Fruit fly (Drosophila melanogaster): ENCODE data around the gene CG13698.

The CG13698 gene

DNA sequence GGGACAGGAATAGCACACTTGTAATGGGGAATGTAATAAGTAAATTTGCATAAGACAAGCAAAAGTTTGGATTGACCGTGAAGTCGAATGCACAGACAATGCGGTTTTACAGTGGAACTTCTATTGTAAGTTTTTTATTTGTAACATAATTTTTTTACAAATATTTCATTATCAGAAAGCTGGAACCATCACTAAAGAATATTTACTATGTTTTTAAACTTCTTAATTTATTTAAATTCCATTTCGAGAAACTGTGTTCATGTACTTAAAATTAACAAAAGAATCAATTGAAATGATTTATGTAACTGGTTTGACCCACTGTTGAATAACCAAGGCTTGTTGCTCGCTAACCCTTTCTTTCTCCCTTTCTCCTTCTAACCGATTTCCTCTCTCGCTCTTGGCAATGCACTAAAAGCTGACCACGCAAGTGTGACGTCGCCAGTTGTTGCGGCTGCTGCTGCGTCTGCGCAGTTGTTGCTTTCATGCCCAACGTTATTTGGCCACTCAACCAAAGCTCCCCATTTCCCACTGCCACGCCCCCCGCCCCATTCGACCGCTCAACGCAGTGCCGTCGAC is 4.4 kb downstream of the CG13698 start (continued):
- TF ChIP-seq CG17359 (tag; optimal IDR thresholded peaks at IDR 0.05) (peak; percentile 15), jing (GFP tag; optimal IDR thresholded peaks at IDR 0.05) (no peak), CG8388 (GFP tag; optimal IDR thresholded peaks at IDR 0.05) (peak; percentile 26), sisA (GFP tag; IDR thresholded peaks at IDR 0.05) (0 out of 2 replicates have a peak, but pooled peaks have one; percentile 15), cas (GFP tag; IDR thresholded peaks at IDR 0.05) (no peak), CG4730 (GFP tag; IDR thresholded peaks at IDR 0.05) (no peak), CG43689 (GFP tag; IDR thresholded peaks at IDR 0.05) (no peak), Ravus (GFP tag; IDR thresholded peaks at IDR 0.05) (no peak), Ets65A (GFP tag) (no peak), CG12769 (tag; optimal IDR thresholded peaks at IDR 0.05) (peak; percentile 25), Poxn (GFP tag; IDR thresholded peaks at IDR 0.05) (no peak), ci (GFP tag; IDR thresholded peaks at IDR 0.05) (0 out of 3 replicates have a peak, but pooled peaks have one; percentile 40), CG32532 (GFP tag; IDR thresholded peaks at IDR 0.05) (no peak), PHDP (tag; optimal IDR thresholded peaks at IDR 0.05) (no peak), ATbp (GFP tag; optimal IDR thresholded peaks at IDR 0.05) (no peak), lov (optimal IDR thresholded peaks at IDR 0.05) (no peak), lov (GFP tag; IDR thresholded peaks at IDR 0.05) (0 out of 3 replicates have a peak, but pooled peaks have one; percentile 14), CG2678 (tag; optimal IDR thresholded peaks at IDR 0.05) (peak; percentile 22), CG18599 (GFP tag; optimal IDR thresholded peaks at IDR 0.05) (no peak), abd-A (tag; optimal IDR thresholded peaks at IDR 0.05) (no peak), CG4617 (GFP tag; optimal IDR thresholded peaks at IDR 0.05; ENCODE audit: borderline replicate concordance) (no peak), CG8359 (GFP tag; optimal IDR thresholded peaks at IDR 0.05; ENCODE audit: borderline replicate concordance) (no peak), Sry-β (GFP tag; optimal IDR thresholded peaks at IDR 0.05) (no peak), ewg (GFP tag; optimal IDR thresholded peaks at IDR 0.05) (peak; percentile 15), CG1024 (GFP tag; IDR thresholded peaks at IDR 0.05) (no peak), Hr51 (GFP tag; optimal IDR thresholded peaks at IDR 0.05) (peak in 1 of 2 experiments; percentile 34), CG15269 (tag; optimal IDR thresholded peaks at IDR 0.05) (no peak), CG8924 (tag; optimal IDR thresholded peaks at IDR 0.05) (no peak), CTCF (GFP tag; optimal IDR thresholded peaks at IDR 0.05) (no peak), Bdp1 (GFP tag; optimal IDR thresholded peaks at IDR 0.05) (no peak), CHES-1-like (GFP tag; optimal IDR thresholded peaks at IDR 0.05) (no peak), CG10979 (tag; optimal IDR thresholded peaks at IDR 0.05) (peak; percentile 7), Sin3A (optimal IDR thresholded peaks at IDR 0.05) (no peak), sqz (GFP tag; optimal IDR thresholded peaks at IDR 0.05) (no peak), CG3163 (GFP tag; optimal IDR thresholded peaks at IDR 0.05) (no peak), prd (optimal IDR thresholded peaks at IDR 0.05) (no peak), prd (GFP tag; IDR thresholded peaks at IDR 0.05) (0 out of 3 replicates have a peak, but pooled peaks have one; percentile 35), sd (tag; optimal IDR thresholded peaks at IDR 0.05) (no peak), Dref (GFP tag; IDR thresholded peaks at IDR 0.05) (no peak), org-1 (GFP tag; optimal IDR thresholded peaks at IDR 0.05) (no peak), CG15696 (tag; optimal IDR thresholded peaks at IDR 0.05) (no peak), CG10654 (GFP tag; optimal IDR thresholded peaks at IDR 0.05) (no peak), Blimp-1 (GFP tag; optimal IDR thresholded peaks at IDR 0.05) (peak; percentile 30), pzg (GFP tag; optimal IDR thresholded peaks at IDR 0.05) (no peak), bowl (GFP tag; IDR thresholded peaks at IDR 0.05) (no peak), NFAT (GFP tag; IDR thresholded peaks at IDR 0.05) (no peak), mirr (GFP tag; optimal IDR thresholded peaks at IDR 0.05) (no peak), vnd (GFP tag; IDR thresholded peaks at IDR 0.05; ENCODE audit: partially characterized antibody) (no peak), Sox102F (GFP tag; optimal IDR thresholded peaks at IDR 0.05) (peak; percentile 44), unpg (GFP tag; optimal IDR thresholded peaks at IDR 0.05) (peak; percentile 29), chif (GFP tag; optimal IDR thresholded peaks at IDR 0.05) (no peak)
